Worm (Caenorhabditis elegans): ENCODE results near the gene B0334.13.

DNA sequence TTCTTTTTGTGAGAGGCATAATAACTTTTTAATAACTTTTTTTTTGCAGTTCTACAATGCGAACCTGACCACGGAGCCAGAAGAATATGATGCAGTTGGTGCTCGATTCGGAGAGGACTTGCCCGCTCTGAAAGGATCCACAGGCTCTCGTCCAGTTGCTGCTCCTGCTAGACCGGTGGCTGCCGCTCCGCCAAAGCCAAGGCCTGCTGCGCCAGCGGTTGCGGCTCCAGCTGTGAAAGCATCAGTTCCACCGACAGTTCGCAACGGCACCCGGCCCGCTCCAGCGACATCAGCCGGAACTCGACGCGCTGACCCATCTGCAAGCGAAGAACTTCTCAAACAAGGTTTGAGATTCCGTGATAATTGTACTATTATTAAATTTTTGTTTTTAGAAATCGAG lies 45.0 kb upstream of the B0334.13 start:
- TF ChIP-seq W03F9.2 (tag; optimal IDR thresholded peaks at IDR 0.05) (no peak), dao-5 (tag; optimal IDR thresholded peaks at IDR 0.05) (no peak)

Data from whole organism, L4/young adult.